Fruit fly (Drosophila melanogaster): ENCODE data around the gene CG2211.

DNA sequence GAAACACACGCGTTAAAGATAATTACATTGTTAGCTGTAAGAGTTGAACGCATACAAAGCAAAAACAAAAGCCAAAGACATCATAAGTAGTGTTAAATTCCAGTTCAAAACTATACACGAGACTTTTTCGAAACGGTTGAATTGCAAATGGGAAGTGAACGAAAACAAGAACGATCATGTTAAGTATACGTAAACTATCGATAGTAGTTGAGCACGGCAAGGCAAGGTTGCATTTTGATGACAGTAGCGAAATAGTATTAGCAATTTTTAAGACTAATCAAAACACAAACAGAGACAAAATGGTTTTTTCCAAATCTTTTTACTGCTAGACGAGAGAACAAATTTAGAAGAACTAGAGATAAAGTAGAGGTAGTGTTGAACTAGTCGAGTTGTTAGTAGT is 40.3 kb downstream of the CG2211 start:
- TF ChIP-seq psq (optimal IDR thresholded peaks at IDR 0.05) (no peak), Myc (optimal IDR thresholded peaks at IDR 0.05) (no peak), Sin3A (optimal IDR thresholded peaks at IDR 0.05) (no peak)
